Worm (Caenorhabditis elegans): ENCODE results near the gene egl-27.

egl-27 gene

DNA sequence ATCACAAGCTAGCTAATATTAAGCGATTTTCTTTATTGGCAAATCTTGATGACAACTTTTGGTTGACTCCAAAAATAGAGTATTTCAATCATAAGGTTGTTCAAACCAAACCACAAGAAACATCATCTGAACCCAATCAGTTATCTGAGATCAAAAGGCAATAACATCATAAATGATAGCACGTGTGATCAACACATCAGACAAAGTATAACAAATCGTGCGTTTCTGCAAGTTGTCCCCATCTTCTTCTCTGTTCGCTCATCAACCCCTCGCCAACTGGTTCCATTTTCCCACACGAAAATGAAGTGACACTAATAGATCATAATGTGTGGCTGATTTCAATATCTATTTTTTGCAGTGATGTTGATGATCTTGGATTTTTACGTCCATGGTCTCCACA is 14.5 kb downstream of the egl-27 start (continued):
- TF ChIP-seq nhr-76 (tag; optimal IDR thresholded peaks at IDR 0.05), result peak; percentile 3
- TF ChIP-seq lin-15B (tag; optimal IDR thresholded peaks at IDR 0.05), result no peak

DNA sequence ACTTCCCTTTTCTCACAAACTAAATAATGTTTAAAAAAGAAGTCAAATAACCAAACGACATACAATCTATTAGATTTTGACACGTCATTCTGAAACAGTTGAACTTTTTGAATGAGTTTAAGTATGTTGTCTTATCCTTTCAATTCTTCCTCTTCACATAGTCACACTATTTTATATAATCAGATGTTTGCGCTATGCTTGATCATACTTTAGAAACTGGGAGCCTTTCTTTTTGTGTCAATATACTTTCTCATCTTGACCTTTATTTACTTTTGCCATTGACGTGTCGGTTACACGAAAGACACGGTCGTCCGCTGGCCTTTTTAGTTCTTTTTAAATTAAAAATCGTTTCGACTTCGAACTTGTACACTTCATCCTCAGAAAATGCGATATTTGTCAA is 17.1 kb downstream of the egl-27 start, which contains the start of gene C04A2.15:
Gene C04A2.15, plus strand, starts transcription at position 299 of the 400 bp plus-strand sequence.
- TF ChIP-seq unc-62 (GFP tag; optimal IDR thresholded peaks at IDR 0.05 in 1 of 2), result no peak
- TF ChIP-seq unc-62 (tag; optimal IDR thresholded peaks at IDR 0.05), result no peak
- peak; percentile 21 for TF ChIP-seq aha-1 (tag)

DNA sequence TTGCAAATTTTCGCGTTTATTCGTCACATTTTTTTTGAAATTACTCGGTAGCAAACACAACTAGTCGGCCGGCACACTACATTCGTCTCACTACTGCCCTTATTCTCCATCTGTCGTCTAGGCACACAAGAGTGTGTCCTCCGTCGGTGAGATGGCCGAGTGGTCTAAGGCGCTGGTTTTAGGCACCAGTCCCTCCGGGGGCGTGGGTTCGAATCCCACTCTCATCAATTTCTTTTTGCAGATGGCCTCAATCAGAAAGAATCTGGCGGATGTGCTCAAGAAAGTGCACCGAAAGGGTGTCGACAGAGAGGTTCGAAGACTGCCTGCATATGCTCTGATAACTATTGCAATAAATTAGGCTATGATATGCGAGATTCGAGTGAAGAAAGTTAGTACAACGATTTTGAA is 18.3 kb downstream of the egl-27 start:
- peak in 1 of 2 experiments; percentile 28 for TF ChIP-seq mdl-1 (tag; optimal IDR thresholded peaks at IDR 0.05)
- TF ChIP-seq T20F7.1 (GFP tag; optimal IDR thresholded peaks at IDR 0.05), result no peak
- TF ChIP-seq ztf-11 (tag; optimal IDR thresholded peaks at IDR 0.05), result no peak
- TF ChIP-seq lsy-2 (tag; optimal IDR thresholded peaks at IDR 0.05), result peak; percentile 9 to 58
- no peak; the same call in 1 of the 2 replicates for TF ChIP-seq lin-1 (GFP tag; IDR thresholded peaks at IDR 0.05)
- TF ChIP-seq nhr-76 (tag; optimal IDR thresholded peaks at IDR 0.05), result no peak
- TF ChIP-seq nhr-6 (tag; optimal IDR thresholded peaks at IDR 0.05), result peak; percentile 16
- peak; percentile 83 for TF ChIP-seq sdz-12 (GFP tag; optimal IDR thresholded peaks at IDR 0.05)
- no peak for TF ChIP-seq nhr-237 (tag; optimal IDR thresholded peaks at IDR 0.05)
- peak; percentile 34 for TF ChIP-seq hlh-30 (tag; optimal IDR thresholded peaks at IDR 0.05; ENCODE audit: insufficient read depth)
- peak; percentile 6 for TF ChIP-seq lin-13 (GFP tag; optimal IDR thresholded peaks at IDR 0.05)
- peak; percentile 78 for TF ChIP-seq mes-2 (tag; optimal IDR thresholded peaks at IDR 0.05; ENCODE audit: poor library complexity, severe bottlenecking)
- no peak for TF ChIP-seq skn-1 (tag; optimal IDR thresholded peaks at IDR 0.05)
- peak; percentile 81 for TF ChIP-seq dmd-8 (GFP tag; IDR thresholded peaks at IDR 0.05)
- TF ChIP-seq pha-4 (GFP tag; IDR thresholded peaks at IDR 0.05), result peak; percentile 69
- TF ChIP-seq pha-4 (tag; optimal IDR thresholded peaks at IDR 0.05), result no peak
- no peak for TF ChIP-seq daf-8 (GFP tag; IDR thresholded peaks at IDR 0.05)
- TF ChIP-seq jun-1 (tag; optimal IDR thresholded peaks at IDR 0.05), result peak; percentile 16
- TF ChIP-seq F49E8.2 (tag; optimal IDR thresholded peaks at IDR 0.05; ENCODE audit: borderline replicate concordance), result peak; percentile 38
- peak; percentile 76 for TF ChIP-seq nhr-11 (tag; optimal IDR thresholded peaks at IDR 0.05)
- TF ChIP-seq fkh-10 (GFP tag; optimal IDR thresholded peaks at IDR 0.05), result peak; percentile 17
- peak; percentile 59 for TF ChIP-seq dve-1 (tag; optimal IDR thresholded peaks at IDR 0.05; ENCODE audit: insufficient read depth)
- TF ChIP-seq madf-9 (GFP tag; conservative IDR thresholded peaks at IDR 0.05), result peak; percentile 70
- peak; percentile 60; the same call in 1 of the 2 replicates for TF ChIP-seq D1046.2 (GFP tag; IDR thresholded peaks at IDR 0.05)
- TF ChIP-seq pqm-1 (tag; optimal IDR thresholded peaks at IDR 0.05), result no peak
- no peak for TF ChIP-seq ceh-32 (tag; optimal IDR thresholded peaks at IDR 0.05; ENCODE audit: poor library complexity)
- peak; percentile 62 for TF ChIP-seq spr-1 (tag; optimal IDR thresholded peaks at IDR 0.05)
- peak; percentile 81 for TF ChIP-seq vab-7 (GFP tag; IDR thresholded peaks at IDR 0.05)
- no peak for TF ChIP-seq ceh-44 (GFP tag; IDR thresholded peaks at IDR 0.05)
- TF ChIP-seq egl-43 (GFP tag; IDR thresholded peaks at IDR 0.05), result peak; percentile 94
- TF ChIP-seq aha-1 (tag), result peak; percentile 91
- peak; percentile 5 for TF ChIP-seq ztf-7 (tag; optimal IDR thresholded peaks at IDR 0.05)
- TF ChIP-seq cey-2 (tag; optimal IDR thresholded peaks at IDR 0.05; ENCODE audit: borderline replicate concordance, insufficient read depth), result no peak
- peak; percentile 59; the same call in 1 of the 2 replicates for TF ChIP-seq lin-29 (GFP tag; IDR thresholded peaks at IDR 0.05)
- peak; percentile 65 for TF ChIP-seq T26A8.4 (GFP tag; IDR thresholded peaks at IDR 0.05)
- TF ChIP-seq nhr-25 (tag; optimal IDR thresholded peaks at IDR 0.05; ENCODE audit: borderline replicate concordance, insufficient read depth), result peak; percentile 75
- TF ChIP-seq snpc-1.2 (GFP tag; IDR thresholded peaks at IDR 0.05), result peak; percentile 73
- TF ChIP-seq unc-130 (GFP tag; optimal IDR thresholded peaks at IDR 0.05), result peak; percentile 43
- TF ChIP-seq lin-38 (GFP tag; IDR thresholded peaks at IDR 0.05), result peak; percentile 68
- TF ChIP-seq nhr-111 (GFP tag; optimal IDR thresholded peaks at IDR 0.05), result peak; percentile 52
- TF ChIP-seq set-16 (GFP tag; IDR thresholded peaks at IDR 0.05), result peak; percentile 65
- TF ChIP-seq ceh-20 (GFP tag; IDR thresholded peaks at IDR 0.05), result peak; percentile 70
- peak; percentile 66 for TF ChIP-seq nhr-48 (tag; optimal IDR thresholded peaks at IDR 0.05)

All from whole organism, L4 larva.